Fruit fly (Drosophila melanogaster) whole organism, embryonic: Measurements from ENCODE around the gene bin.

ENCODE experiments used
- Adf1 ChIP-seq: fragments of 200-800 bp; sonication (Bioruptor generic); IDR thresholded peaks from 2 replicates; pipeline ENCODE4 v1.3.6; 2022; ENCODE audit warnings: missing biosample characterization, missing genetic modification characterization
- BEAF-32 ChIP-seq: fragments of 200-800 bp; sonication (Bioruptor generic); optimal IDR thresholded peaks from 3 replicates; lab custom pipeline; 2017; ENCODE audit warnings: missing biosample characterization, missing genetic modification characterization, mild to moderate bottlenecking, moderate library complexity, missing genetic modification reagents
- CG10543 ChIP-seq: fragments of 200-800 bp; sonication (Bioruptor generic); optimal IDR thresholded peaks from 3 replicates; lab custom pipeline; 2017; ENCODE audit warnings: missing biosample characterization, mild to moderate bottlenecking, missing genetic modification characterization, moderate library complexity
- CG1233 ChIP-seq: fragments of 200-800 bp; sonication (Bioruptor generic); optimal IDR thresholded peaks from 4 replicates; lab custom pipeline; 2018; ENCODE audit warnings: missing biosample characterization, mild to moderate bottlenecking, missing genetic modification characterization
- CG14965 ChIP-seq: fragments of 200-800 bp; sonication (Bioruptor generic); optimal IDR thresholded peaks from 2 replicates; lab custom pipeline; 2016; ENCODE audit warnings: missing biosample characterization, missing genetic modification characterization, borderline replicate concordance
- CG17612 ChIP-seq: fragments of 200-800 bp; sonication (Bioruptor generic); IDR thresholded peaks from 2 replicates; pipeline ENCODE4 v1.3.6; 2022; ENCODE audit warnings: missing biosample characterization, missing genetic modification characterization
- CG18011 ChIP-seq: fragments of 200-800 bp; sonication (Bioruptor generic); optimal IDR thresholded peaks from 2 replicates; lab custom pipeline; 2017; ENCODE audit warnings: missing biosample characterization, missing genetic modification characterization, mild to moderate bottlenecking, moderate library complexity, missing genotype
- CG3065 ChIP-seq: fragments of 200-800 bp; sonication (Bioruptor generic); optimal IDR thresholded peaks from 2 replicates; lab custom pipeline; 2016; ENCODE audit warnings: missing biosample characterization, missing genetic modification characterization
- CG31441 ChIP-seq: fragments of 200-800 bp; sonication (Bioruptor generic); IDR thresholded peaks from 2 replicates; pipeline ENCODE4 v1.3.6; 2022; ENCODE audit warnings: missing biosample characterization, missing genetic modification characterization
- CG3407 ChIP-seq: fragments of 200-800 bp; sonication (Bioruptor generic); optimal IDR thresholded peaks from 2 replicates; lab custom pipeline; 2018; ENCODE audit warnings: missing biosample characterization, mild to moderate bottlenecking, missing genetic modification characterization
- CG6854 ChIP-seq: fragments of 200-800 bp; sonication (Bioruptor generic); optimal IDR thresholded peaks from 3 replicates; lab custom pipeline; 2017; ENCODE audit warnings: missing biosample characterization, mild to moderate bottlenecking, missing genetic modification characterization
- CG7357 ChIP-seq: fragments of 200-800 bp; sonication (Bioruptor generic); IDR thresholded peaks from 3 replicates; pipeline ENCODE4 v1.3.6; 2022; ENCODE audit warnings: missing biosample characterization, missing genetic modification characterization
- CG7987 ChIP-seq: fragments of 200-800 bp; sonication (Bioruptor generic); optimal IDR thresholded peaks from 2 replicates; lab custom pipeline; 2018; ENCODE audit warnings: missing biosample characterization, mild to moderate bottlenecking, missing genetic modification characterization, moderate library complexity
- CG9437 ChIP-seq: fragments of 200-800 bp; sonication (Bioruptor generic); optimal IDR thresholded peaks from 2 replicates; lab custom pipeline; 2018; ENCODE audit warnings: missing biosample characterization, mild to moderate bottlenecking, missing genetic modification characterization
- Camta ChIP-seq: fragments of 200-800 bp; sonication (Bioruptor generic); optimal IDR thresholded peaks from 2 replicates; lab custom pipeline; 2016; ENCODE audit warnings: missing biosample characterization, missing genetic modification characterization
- D19B ChIP-seq: fragments of 200-800 bp; sonication (Bioruptor generic); optimal IDR thresholded peaks from 2 replicates; lab custom pipeline; 2017; ENCODE audit warnings: missing biosample characterization, mild to moderate bottlenecking, missing genetic modification characterization
- Dref ChIP-seq: fragments of 200-800 bp; sonication (Bioruptor generic); IDR thresholded peaks from 2 replicates; pipeline ENCODE4 v1.3.6; 2022; ENCODE audit warnings: missing biosample characterization, missing genetic modification characterization
- Eip74EF ChIP-seq, 2 experiments: fragments of 200-800 bp in 1 of 2; fragments of >200 bp in 1 of 2; sonication (Bioruptor generic) in 1 of 2; optimal IDR thresholded peaks; 2 replicates each; lab custom pipeline; 2017 to 2019; ENCODE audit warnings: missing biosample characterization in 2 of 2, missing genetic modification characterization in 2 of 2, mild to moderate bottlenecking in 1 of 2, moderate library complexity in 1 of 2
- HHEX ChIP-seq: fragments of 200-800 bp; sonication (Bioruptor generic); optimal IDR thresholded peaks from 3 replicates; lab custom pipeline; 2017; ENCODE audit warnings: missing biosample characterization, mild to moderate bottlenecking, missing genetic modification characterization, missing genetic modification reagents
- HmgD ChIP-seq: fragments of 200-800 bp; sonication (Bioruptor generic); optimal IDR thresholded peaks from 3 replicates; lab custom pipeline; 2016; ENCODE audit warnings: missing biosample characterization, missing genetic modification characterization
- Hr3 ChIP-seq: fragments of 200-800 bp; sonication (Bioruptor generic); optimal IDR thresholded peaks from 3 replicates; lab custom pipeline; 2016; ENCODE audit warnings: missing biosample characterization, missing genetic modification characterization
- Rfx ChIP-seq: fragments of 200-800 bp; sonication (Bioruptor generic); IDR thresholded peaks from 2 replicates; pipeline ENCODE4 v1.3.6; 2022; ENCODE audit warnings: missing biosample characterization, missing genetic modification characterization
- Side ChIP-seq: fragments of 200-800 bp; sonication (Bioruptor generic); optimal IDR thresholded peaks from 2 replicates; lab custom pipeline; 2016; ENCODE audit warnings: missing biosample characterization, missing genetic modification characterization
- chif ChIP-seq, 2 experiments: fragments of 200-800 bp; sonication (Bioruptor generic); optimal IDR thresholded peaks; 3 replicates each; lab custom pipeline; 2016; ENCODE audit warnings: missing biosample characterization in 2 of 2, missing genetic modification characterization in 2 of 2
- dimm ChIP-seq: fragments of 200-800 bp; sonication (Bioruptor generic); IDR thresholded peaks from 2 replicates; pipeline ENCODE4 v1.3.6; 2022; ENCODE audit warnings: missing biosample characterization, missing genetic modification characterization
- gce ChIP-seq: fragments of 200-800 bp; sonication (Bioruptor generic); IDR thresholded peaks from 3 replicates; pipeline ENCODE4 v1.3.6; 2022; ENCODE audit warnings: missing biosample characterization, missing genetic modification characterization
- gcm2 ChIP-seq: fragments of 200-800 bp; sonication (Bioruptor generic); optimal IDR thresholded peaks from 2 replicates; lab custom pipeline; 2016; ENCODE audit warnings: missing biosample characterization, missing genetic modification characterization
- her ChIP-seq: fragments of 200-800 bp; sonication (Bioruptor generic); optimal IDR thresholded peaks from 2 replicates; lab custom pipeline; 2016; ENCODE audit warnings: missing biosample characterization, missing genetic modification characterization
- nau ChIP-seq: fragments of 200-800 bp; sonication (Bioruptor generic); optimal IDR thresholded peaks from 3 replicates; lab custom pipeline; 2017; ENCODE audit warnings: missing biosample characterization, mild to moderate bottlenecking, missing genetic modification characterization, missing genetic modification reagents
- sens-2 ChIP-seq: fragments of 200-800 bp; sonication (Bioruptor generic); IDR thresholded peaks from 2 replicates; pipeline ENCODE4 v1.3.6; 2022; ENCODE audit warnings: missing biosample characterization, missing genetic modification characterization
- slp2 ChIP-seq: fragments of 200-800 bp; sonication (Bioruptor generic); optimal IDR thresholded peaks from 2 replicates; lab custom pipeline; 2016; ENCODE audit warnings: missing biosample characterization, missing genetic modification characterization
- sug ChIP-seq: fragments of 200-800 bp; optimal IDR thresholded peaks from 2 replicates; lab custom pipeline; 2019; ENCODE audit warnings: missing biosample characterization, mild to moderate bottlenecking, missing genetic modification characterization, moderate library complexity
- tap ChIP-seq: fragments of 200-800 bp; optimal IDR thresholded peaks from 3 replicates; lab custom pipeline; 2019; ENCODE audit warnings: missing biosample characterization, mild to moderate bottlenecking, missing genetic modification characterization, moderate library complexity
- tll ChIP-seq, 2 experiments: fragments of 200-800 bp in 1 of 2; fragments of >200 bp in 1 of 2; sonication (Bioruptor generic) in 1 of 2; optimal IDR thresholded peaks; 2 replicates each; lab custom pipeline; 2017 to 2019; ENCODE audit warnings: missing biosample characterization in 2 of 2, missing genetic modification characterization in 2 of 2, mild to moderate bottlenecking in 1 of 2, moderate library complexity in 1 of 2
- wdn ChIP-seq: fragments of 200-800 bp; sonication (Bioruptor generic); IDR thresholded peaks from 2 replicates; pipeline ENCODE4 v1.3.6; 2022; ENCODE audit warnings: missing biosample characterization, missing genetic modification characterization
- yki ChIP-seq: fragments of >200 bp; optimal IDR thresholded peaks from 3 replicates; lab custom pipeline; 2018

The bin gene

DNA sequence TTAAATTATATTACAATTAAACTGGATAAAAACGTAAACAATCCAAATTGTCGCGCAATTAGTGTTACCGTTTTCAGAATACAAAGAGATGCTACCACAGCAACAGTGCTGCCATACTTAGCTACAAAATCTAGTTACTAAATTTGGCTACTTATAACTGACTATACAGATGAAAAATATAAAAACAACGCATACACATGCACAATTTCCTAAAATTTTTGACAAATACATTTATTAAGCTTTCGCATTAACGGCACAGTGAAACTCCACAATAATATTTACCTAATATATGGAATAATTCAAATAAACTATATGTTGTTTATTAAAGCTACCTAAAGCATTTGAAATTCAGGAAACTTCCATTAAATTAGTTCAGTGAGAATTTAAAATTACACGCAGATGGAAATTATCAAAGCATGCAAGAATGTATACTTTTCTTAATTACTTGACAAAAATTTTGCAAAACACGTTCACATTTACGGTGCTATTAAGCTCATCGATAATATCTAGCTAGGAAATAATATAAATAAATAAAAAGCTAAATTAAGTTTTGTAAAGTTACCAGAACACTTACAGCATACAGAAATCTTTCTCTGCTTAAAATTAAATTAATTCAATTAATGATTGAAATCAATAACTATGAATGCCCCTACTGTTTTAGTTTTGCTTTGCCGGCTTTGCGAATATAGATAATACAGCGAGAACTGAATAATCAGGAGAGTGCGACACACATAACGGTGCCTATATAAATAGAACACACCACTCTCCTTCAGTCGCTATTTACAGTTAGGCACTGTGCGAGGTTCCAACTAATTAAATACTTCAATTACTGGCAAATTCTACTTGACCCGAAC is 21.2 kb upstream of the bin start, which contains the start of the genes Mis12 and CG9953 (continued):
- no peak for TF ChIP-seq D19B (GFP tag; lab: Kevin White, UChicago)
- TF ChIP-seq gcm2 (GFP tag; lab: Kevin White, UChicago), result no peak
- no peak for TF ChIP-seq Camta (GFP tag; lab: Kevin White, UChicago)
- TF ChIP-seq CG1233 (GFP tag; lab: Kevin White, UChicago), result peak; percentile 21
- TF ChIP-seq HmgD (GFP tag; lab: Kevin White, UChicago), result no peak
- no peak for TF ChIP-seq yki
- TF ChIP-seq gce (GFP tag; lab: Robert Waterston, UW), result no peak
- TF ChIP-seq tap (tag; lab: Kevin White, UChicago), result no peak
- TF ChIP-seq CG3065 (GFP tag; lab: Kevin White, UChicago), result no peak
- TF ChIP-seq HHEX, result no peak
- peak; percentile 30; the same call in 1 of the 2 replicates for TF ChIP-seq Rfx (GFP tag; lab: Robert Waterston, UW)
- no peak for TF ChIP-seq CG14965 (GFP tag; lab: Kevin White, UChicago)
- peak in 1 of 2 experiments; percentile 17 for TF ChIP-seq Eip74EF (GFP tag; optimal IDR thresholded peaks at IDR 0.05; lab: Kevin White, UChicago)
- TF ChIP-seq sug (tag; lab: Kevin White, UChicago), result peak; percentile 7
- TF ChIP-seq nau (GFP tag; lab: Kevin White, UChicago), result no peak
- no peak for TF ChIP-seq CG10543 (GFP tag; lab: Kevin White, UChicago)
- no peak for TF ChIP-seq CG17612 (GFP tag; lab: Robert Waterston, UW)
- TF ChIP-seq CG7357 (GFP tag; lab: Robert Waterston, UW), result no peak

DNA sequence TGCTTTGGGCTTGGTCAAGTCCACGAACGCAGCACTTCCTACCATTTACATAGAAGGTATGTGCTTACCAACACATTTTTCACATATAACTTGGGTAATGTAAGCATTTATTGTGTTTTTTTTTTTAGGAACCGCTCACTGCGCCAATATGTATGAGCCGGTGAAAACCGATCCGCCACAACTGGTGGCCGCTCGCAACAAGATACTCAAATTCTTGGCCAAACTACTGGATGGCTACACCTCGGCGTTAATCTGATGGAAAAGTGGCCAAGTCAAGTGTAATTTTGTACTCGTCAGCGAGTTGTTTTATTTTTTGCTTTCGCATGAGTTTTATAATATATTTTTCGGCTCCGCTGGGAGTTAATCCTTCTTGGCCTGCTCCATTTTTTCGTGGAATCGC is 19.1 kb upstream of the bin start:
- TF ChIP-seq CG7987 (GFP tag; lab: Kevin White, UChicago) (no peak), Side (GFP tag; lab: Kevin White, UChicago) (no peak), sens-2 (GFP tag; lab: Robert Waterston, UW) (no peak), CG6854 (GFP tag; lab: Kevin White, UChicago) (no peak), Dref (GFP tag; lab: Robert Waterston, UW) (no peak), slp2 (GFP tag; lab: Kevin White, UChicago) (no peak), dimm (no peak), CG31441 (GFP tag; lab: Robert Waterston, UW) (no peak), chif (GFP tag; optimal IDR thresholded peaks at IDR 0.05; lab: Kevin White, UChicago) (no peak), her (GFP tag; lab: Kevin White, UChicago) (no peak), CG9437 (GFP tag; lab: Kevin White, UChicago) (no peak), Adf1 (no peak), Hr3 (GFP tag; lab: Kevin White, UChicago) (no peak)

DNA sequence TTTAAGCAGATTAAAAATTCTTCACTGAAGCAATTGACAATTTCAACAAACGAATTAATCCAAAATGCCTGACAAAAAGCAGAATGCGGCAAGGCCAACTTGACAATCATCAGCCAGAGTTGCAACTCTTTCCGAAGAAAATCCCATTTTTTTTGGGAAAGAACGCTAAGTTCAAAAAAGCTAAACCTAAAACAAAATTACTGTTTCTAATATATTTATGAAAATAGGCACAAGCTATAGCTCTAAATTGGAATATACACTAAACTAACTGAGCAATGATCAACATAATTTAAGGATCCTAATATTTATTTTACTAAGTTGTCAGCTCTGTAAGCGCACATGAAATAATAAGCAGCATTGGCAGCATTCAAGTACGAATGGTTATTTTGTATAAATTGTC is 18.1 kb upstream of the bin start, which contains the start of gene CG10063:
Gene CG10063 (minus strand): TSS at position 101 of the 400 bp plus-strand sequence.
- TF ChIP-seq wdn (GFP tag; lab: Robert Waterston, UW), result no peak
- TF ChIP-seq BEAF-32, result no peak
- no peak for TF ChIP-seq tll (GFP tag; optimal IDR thresholded peaks at IDR 0.05; lab: Kevin White, UChicago)
- no peak for TF ChIP-seq CG18011 (GFP tag; lab: Kevin White, UChicago)
- TF ChIP-seq CG3407 (GFP tag; lab: Kevin White, UChicago), result no peak
